Fruit fly (Drosophila melanogaster): ENCODE data around the gene Cmtr1.

Gene Cmtr1

dm6 chrX:4100824-4101368 is at the start of gene Cmtr1, which contains the start of gene CG15375:
TSS of gene Cmtr1 (minus strand) at chrX:4101031.
TSS of gene CG15375 (plus strand) at chrX:4101318.
- peak; percentile 28 for TF ChIP-seq bab1 (GFP tag; optimal IDR thresholded peaks at IDR 0.05)
- TF ChIP-seq Mnt (GFP tag; optimal IDR thresholded peaks at IDR 0.05), result peak; percentile 34
- TF ChIP-seq toe (GFP tag; optimal IDR thresholded peaks at IDR 0.05), result no peak

dm6 chrX:4139043-4139442 is 38.2 kb upstream of the Cmtr1 start:
- TF ChIP-seq cnc (optimal IDR thresholded peaks at IDR 0.05) (no peak), toe (GFP tag; optimal IDR thresholded peaks at IDR 0.05) (no peak), kay (GFP tag; ENCODE audit: borderline replicate concordance) (no peak), CG5204 (GFP tag; optimal IDR thresholded peaks at IDR 0.05) (no peak), CG7101 (tag; optimal IDR thresholded peaks at IDR 0.05) (no peak), ovo (GFP tag; optimal IDR thresholded peaks at IDR 0.05) (no peak), Crg-1 (GFP tag; optimal IDR thresholded peaks at IDR 0.05) (no peak), CG33017 (tag; optimal IDR thresholded peaks at IDR 0.05) (no peak), Hr96 (GFP tag; optimal IDR thresholded peaks at IDR 0.05) (no peak), tj (GFP tag; optimal IDR thresholded peaks at IDR 0.05) (no peak), CG12768 (GFP tag; optimal IDR thresholded peaks at IDR 0.05) (no peak), bab1 (GFP tag; optimal IDR thresholded peaks at IDR 0.05) (no peak), Clk (GFP tag; optimal IDR thresholded peaks at IDR 0.05) (no peak), cic (GFP tag; optimal IDR thresholded peaks at IDR 0.05) (no peak), CG1620 (GFP tag; optimal IDR thresholded peaks at IDR 0.05) (no peak), CG14711 (tag; optimal IDR thresholded peaks at IDR 0.05) (no peak), CG11617 (GFP tag; optimal IDR thresholded peaks at IDR 0.05) (no peak)

- TF ChIP-seq Mnt (GFP tag; optimal IDR thresholded peaks at IDR 0.05), result no peak
- no peak for TF ChIP-seq CG7045 (GFP tag; optimal IDR thresholded peaks at IDR 0.05)
- no peak for TF ChIP-seq CG5204 (GFP tag; optimal IDR thresholded peaks at IDR 0.05)
- TF ChIP-seq CG7101 (tag; optimal IDR thresholded peaks at IDR 0.05), result no peak
These were observed 30.3 kb upstream of the Cmtr1 start, which contains the start of gene GlcAT-I for dm6 chrX:4131049-4131629. TSS of gene GlcAT-I (plus strand) at chrX:4131211.

dm6 chrX:4119582-4119981 is 18.8 kb upstream of the Cmtr1 start:
- no peak for TF ChIP-seq CG33017 (tag; optimal IDR thresholded peaks at IDR 0.05)
- TF ChIP-seq pad (GFP tag; optimal IDR thresholded peaks at IDR 0.05), result peak; percentile 87
- TF ChIP-seq CG7045 (GFP tag; optimal IDR thresholded peaks at IDR 0.05), result no peak
- TF ChIP-seq cic (GFP tag; optimal IDR thresholded peaks at IDR 0.05), result no peak
- TF ChIP-seq CG1620 (GFP tag; optimal IDR thresholded peaks at IDR 0.05), result no peak
- no peak for TF ChIP-seq cnc (optimal IDR thresholded peaks at IDR 0.05)
- TF ChIP-seq CG5204 (GFP tag; optimal IDR thresholded peaks at IDR 0.05), result no peak
- no peak for TF ChIP-seq toe (GFP tag; optimal IDR thresholded peaks at IDR 0.05)
- TF ChIP-seq Mnt (GFP tag; optimal IDR thresholded peaks at IDR 0.05), result no peak
- peak; percentile 88 for TF ChIP-seq ovo (GFP tag; optimal IDR thresholded peaks at IDR 0.05)

- TF ChIP-seq pad (GFP tag; optimal IDR thresholded peaks at IDR 0.05), result peak; percentile 39
- TF ChIP-seq Mnt (GFP tag; optimal IDR thresholded peaks at IDR 0.05), result peak; percentile 69
- TF ChIP-seq tj (GFP tag; optimal IDR thresholded peaks at IDR 0.05), result peak; percentile 63
- TF ChIP-seq CG11617 (GFP tag; optimal IDR thresholded peaks at IDR 0.05), result peak; percentile 3
- no peak for TF ChIP-seq Clk (GFP tag; optimal IDR thresholded peaks at IDR 0.05)
- TF ChIP-seq CG12768 (GFP tag; optimal IDR thresholded peaks at IDR 0.05), result no peak
- no peak for TF ChIP-seq CG7045 (GFP tag; optimal IDR thresholded peaks at IDR 0.05)
- TF ChIP-seq ovo (GFP tag; optimal IDR thresholded peaks at IDR 0.05), result no peak
- TF ChIP-seq cnc (optimal IDR thresholded peaks at IDR 0.05), result peak; percentile 78 to 89
- no peak for TF ChIP-seq Hr96 (GFP tag; optimal IDR thresholded peaks at IDR 0.05)
- TF ChIP-seq cic (GFP tag; optimal IDR thresholded peaks at IDR 0.05), result no peak
- peak; percentile 61 for TF ChIP-seq bab1 (GFP tag; optimal IDR thresholded peaks at IDR 0.05)
- peak; percentile 38 for TF ChIP-seq CG7101 (tag; optimal IDR thresholded peaks at IDR 0.05)
- TF ChIP-seq CG1620 (GFP tag; optimal IDR thresholded peaks at IDR 0.05), result peak; percentile 59
- TF ChIP-seq CG14711 (tag; optimal IDR thresholded peaks at IDR 0.05), result peak; percentile 74
- no peak for TF ChIP-seq toe (GFP tag; optimal IDR thresholded peaks at IDR 0.05)
- no peak for TF ChIP-seq kay (GFP tag; ENCODE audit: borderline replicate concordance)
- TF ChIP-seq Crg-1 (GFP tag; optimal IDR thresholded peaks at IDR 0.05), result peak; percentile 58
- no peak for TF ChIP-seq CG33017 (tag; optimal IDR thresholded peaks at IDR 0.05)
- TF ChIP-seq CG5204 (GFP tag; optimal IDR thresholded peaks at IDR 0.05), result no peak
These were observed 16.3 kb upstream of the Cmtr1 start, which contains the start of the genes tyf and Tip60 for dm6 chrX:4116834-4117736. TSS of gene tyf (plus strand) at chrX:4117020. TSS of gene Tip60 (minus strand) at chrX:4117487.

dm6 chrX:4113698-4114216 is 12.9 kb upstream of the Cmtr1 start, which contains the start of the genes dgt4 and Nsun2:
TSS of gene dgt4 (plus strand) at chrX:4113701.
TSS of gene Nsun2 (minus strand) at chrX:4113734.
- TF ChIP-seq Mnt (GFP tag; optimal IDR thresholded peaks at IDR 0.05) (peak; percentile 66), CG11617 (GFP tag; optimal IDR thresholded peaks at IDR 0.05) (no peak)
